Fruit fly (Drosophila melanogaster) S2 (cell line): ENCODE data around the gene tara.

Experiments used
- CG8478 ChIP-seq: fragments of >200 bp; optimal IDR thresholded peaks from 2 replicates; lab custom pipeline; 2018
- CTCF ChIP-seq, 2 experiments: fragments of >200 bp; optimal IDR thresholded peaks; 2 replicates each; lab custom pipeline; 2018

dm6 chr3R:16309302-16310080 is 84.0 kb downstream of the tara start:
- TF ChIP-seq CTCF (optimal IDR thresholded peaks at IDR 0.05; lab: Kevin White, UChicago) (no peak), CG8478 (lab: Kevin White, UChicago) (no peak)
